Fruit fly (Drosophila melanogaster): ENCODE measurements around the gene CG9107.

dm6 chr2L:5977729-5978078, 46.6 kb downstream of the CG9107 start:
- TF ChIP-seq CG1620 (GFP tag; optimal IDR thresholded peaks at IDR 0.05): no peak
- no peak for TF ChIP-seq Mnt (GFP tag; optimal IDR thresholded peaks at IDR 0.05)
- no peak for TF ChIP-seq CG12768 (GFP tag; optimal IDR thresholded peaks at IDR 0.05)
- no peak for TF ChIP-seq toe (GFP tag; optimal IDR thresholded peaks at IDR 0.05)
- TF ChIP-seq tj (GFP tag; optimal IDR thresholded peaks at IDR 0.05): no peak
- TF ChIP-seq bab1 (GFP tag; optimal IDR thresholded peaks at IDR 0.05): no peak
- no peak for TF ChIP-seq CG5204 (GFP tag; optimal IDR thresholded peaks at IDR 0.05)
- peak; percentile 91 for TF ChIP-seq kay (GFP tag; ENCODE audit: borderline replicate concordance)
- TF ChIP-seq CG33017 (tag; optimal IDR thresholded peaks at IDR 0.05): no peak
- TF ChIP-seq Hr96 (GFP tag; optimal IDR thresholded peaks at IDR 0.05): no peak
- no peak for TF ChIP-seq CG7045 (GFP tag; optimal IDR thresholded peaks at IDR 0.05)
- no peak for TF ChIP-seq cic (GFP tag; optimal IDR thresholded peaks at IDR 0.05)
- no peak for TF ChIP-seq CG14711 (tag; optimal IDR thresholded peaks at IDR 0.05)
- TF ChIP-seq CG11617 (GFP tag; optimal IDR thresholded peaks at IDR 0.05): no peak
